Fruit fly (Drosophila melanogaster) whole organism: ENCODE results near the gene CG15734.

Experiments used
- CG8478 ChIP-seq: fragments of >200 bp; optimal IDR thresholded peaks from 2 replicates; lab custom pipeline; 2018; ENCODE audit warnings: inconsistent platforms
- EcR ChIP-seq, 2 experiments: fragments of >200 bp; optimal IDR thresholded peaks; 2 replicates each; lab custom pipeline; 2017; ENCODE audit warnings: missing biosample characterization in 2 of 2, missing genetic modification characterization in 2 of 2, missing genetic modification reagents in 2 of 2
- pan ChIP-seq: fragments of >200 bp; optimal IDR thresholded peaks from 2 replicates; lab custom pipeline; 2017
- psq ChIP-seq: fragments of >200 bp; optimal IDR thresholded peaks from 2 replicates; lab custom pipeline; 2017

DNA sequence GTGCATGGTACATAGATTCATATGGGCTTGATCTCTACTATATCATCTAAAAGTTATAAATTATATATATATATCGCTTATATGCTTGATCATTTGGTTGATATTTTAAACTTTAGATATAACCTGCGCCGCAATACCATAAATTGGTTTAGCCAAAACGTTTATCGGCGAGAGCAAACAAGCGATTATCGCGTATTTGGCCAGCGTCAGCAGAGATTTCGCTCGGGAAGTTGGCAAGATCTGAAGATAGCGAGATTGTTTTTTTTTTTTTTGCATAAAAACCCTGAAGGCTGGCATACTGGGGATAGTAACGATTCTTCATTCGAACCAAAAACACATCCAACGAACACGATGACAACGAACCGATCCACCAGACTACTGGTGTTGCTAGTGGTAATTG is 27.3 kb downstream of the CG15734 start, which contains the start of gene Muc11A:
- TF ChIP-seq psq (lab: Kevin White, UChicago), result no peak
- TF ChIP-seq EcR (GFP tag; optimal IDR thresholded peaks at IDR 0.05; lab: Kevin White, UChicago), result no peak
- TF ChIP-seq CG8478, result no peak
- no peak for TF ChIP-seq pan (lab: Kevin White, UChicago)
